Fruit fly (Drosophila melanogaster) whole organism, adult: ENCODE measurements around the gene Oseg2.

ENCODE experiments used
- CG11617 ChIP-seq: fragments of 200-800 bp; sonication (Bioruptor generic); optimal IDR thresholded peaks from 2 replicates; lab custom pipeline; 2017; ENCODE audit warnings: mild to moderate bottlenecking, missing biosample characterization, missing genetic modification reagents, missing genetic modification characterization
- CG5204 ChIP-seq: fragments of 200-800 bp; sonication (Bioruptor generic); optimal IDR thresholded peaks from 2 replicates; lab custom pipeline; 2016; ENCODE audit warnings: missing biosample characterization, missing genetic modification characterization
- CG7101 ChIP-seq: fragments of 200-800 bp; sonication (Bioruptor generic); optimal IDR thresholded peaks from 2 replicates; lab custom pipeline; 2018; ENCODE audit warnings: missing biosample characterization, mild to moderate bottlenecking, missing genetic modification characterization, moderate library complexity
- Mnt ChIP-seq: fragments of 200-800 bp; sonication (Bioruptor generic); optimal IDR thresholded peaks from 2 replicates; lab custom pipeline; 2016; ENCODE audit warnings: missing biosample characterization, mild to moderate bottlenecking, missing genetic modification characterization
- ovo ChIP-seq: fragments of 200-800 bp; sonication (Bioruptor generic); optimal IDR thresholded peaks from 2 replicates; lab custom pipeline; 2016; ENCODE audit warnings: missing biosample characterization, missing genetic modification characterization
- tj ChIP-seq: fragments of 200-800 bp; sonication (Bioruptor generic); optimal IDR thresholded peaks from 3 replicates; lab custom pipeline; 2017; ENCODE audit warnings: missing biosample characterization, mild to moderate bottlenecking, missing genetic modification characterization, moderate library complexity

DNA sequence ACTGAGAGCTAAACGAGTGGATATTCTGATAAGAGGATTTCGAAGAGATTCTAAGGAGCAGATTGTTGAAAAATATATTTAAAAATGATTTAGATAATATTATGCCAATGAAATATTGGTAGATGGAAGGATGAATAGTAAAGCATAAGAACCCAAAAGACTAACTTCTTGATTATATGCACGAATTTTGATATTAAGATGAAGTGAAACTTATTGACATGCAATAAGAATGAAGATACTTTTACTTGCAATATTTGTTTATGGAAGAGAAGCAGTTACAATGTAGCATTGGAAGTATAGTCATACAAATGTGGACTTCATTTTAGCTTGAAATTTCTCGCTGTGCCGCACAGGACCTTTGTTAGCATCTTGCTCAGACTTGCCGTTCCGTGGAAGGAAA is 32.7 kb upstream of the Oseg2 start, which contains the start of gene CG8960:
- TF ChIP-seq CG7101 (tag; lab: Kevin White, UChicago) (no peak), ovo (GFP tag; lab: Kevin White, UChicago) (no peak), CG5204 (GFP tag; lab: Kevin White, UChicago) (no peak), Mnt (GFP tag; lab: Kevin White, UChicago) (no peak), tj (GFP tag; lab: Kevin White, UChicago) (no peak), CG11617 (GFP tag; lab: Kevin White, UChicago) (no peak)
